Worm (Caenorhabditis elegans): ENCODE measurements around the gene F48G7.12.

DNA sequence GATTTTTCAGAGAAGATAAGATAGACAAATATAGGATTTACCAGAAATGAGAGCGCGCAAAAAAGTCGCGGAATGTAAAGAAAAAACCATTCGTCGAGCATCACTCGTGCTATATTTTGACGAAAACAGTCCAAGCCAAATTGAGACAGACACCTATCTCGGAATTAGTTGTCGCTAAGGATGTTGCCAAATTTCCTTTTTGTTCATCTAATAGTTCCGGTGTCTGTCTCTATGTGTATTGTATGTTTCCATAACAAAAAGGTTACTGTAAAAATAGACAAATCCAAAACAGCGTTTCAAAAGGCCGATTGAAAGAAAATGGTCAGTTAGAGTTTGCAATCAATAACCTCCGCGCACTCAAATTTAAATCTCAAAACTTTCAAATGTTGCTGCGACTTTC lies 48.6 kb upstream of the F48G7.12 start, which contains the start of gene srj-53:
- no peak for TF ChIP-seq fkh-10 (GFP tag; optimal IDR thresholded peaks at IDR 0.05)
- no peak for TF ChIP-seq rnt-1 (tag; optimal IDR thresholded peaks at IDR 0.05)
- TF ChIP-seq nfya-1 (tag; optimal IDR thresholded peaks at IDR 0.05) = no peak
- no peak for TF ChIP-seq pag-3 (tag; optimal IDR thresholded peaks at IDR 0.05; ENCODE audit: borderline replicate concordance)
- no peak for TF ChIP-seq fax-1 (tag; optimal IDR thresholded peaks at IDR 0.05)
- no peak for TF ChIP-seq ceh-9 (tag; optimal IDR thresholded peaks at IDR 0.05)
- no peak for TF ChIP-seq dve-1 (tag; optimal IDR thresholded peaks at IDR 0.05)
- no peak for TF ChIP-seq ets-4 (tag; optimal IDR thresholded peaks at IDR 0.05)
- TF ChIP-seq elt-2 (tag; optimal IDR thresholded peaks at IDR 0.05) = no peak
